Worm (Caenorhabditis elegans): ENCODE data around the gene C53D6.6.

Gene C53D6.6

ce11 chrIV:9010257-9010656, 22.2 kb downstream of the C53D6.6 start, which contains the start of gene C53D6.11:
Gene C53D6.11, plus strand, starts transcription at chrIV:9010584.
- TF ChIP-seq mab-5 (tag; optimal IDR thresholded peaks at IDR 0.05): no peak
- TF ChIP-seq sma-3 (GFP tag; optimal IDR thresholded peaks at IDR 0.05): no peak
- TF ChIP-seq F13H6.1 (tag; optimal IDR thresholded peaks at IDR 0.05): no peak
- TF ChIP-seq crh-2 (tag; optimal IDR thresholded peaks at IDR 0.05): peak; percentile 59
- TF ChIP-seq nhr-11 (tag; optimal IDR thresholded peaks at IDR 0.05): no peak
- no peak for TF ChIP-seq snpc-4 (tag; optimal IDR thresholded peaks at IDR 0.05)
- TF ChIP-seq mdl-1 (tag; optimal IDR thresholded peaks at IDR 0.05): no peak
- TF ChIP-seq nhr-6 (tag; optimal IDR thresholded peaks at IDR 0.05): no peak
- no peak for TF ChIP-seq elt-3 (tag; optimal IDR thresholded peaks at IDR 0.05)
- TF ChIP-seq R02D3.7 (tag; optimal IDR thresholded peaks at IDR 0.05): no peak
- TF ChIP-seq nhr-25 (tag; optimal IDR thresholded peaks at IDR 0.05): no peak
- TF ChIP-seq nhr-129 (tag; optimal IDR thresholded peaks at IDR 0.05): no peak
- no peak for TF ChIP-seq Y55F3AM.14 (GFP tag; optimal IDR thresholded peaks at IDR 0.05)
- TF ChIP-seq fos-1 (tag; optimal IDR thresholded peaks at IDR 0.05): peak; percentile 71
- TF ChIP-seq nhr-12 (tag; optimal IDR thresholded peaks at IDR 0.05): no peak

ce11 chrIV:9007947-9008346, 24.5 kb downstream of the C53D6.6 start:
- no peak for TF ChIP-seq ztf-4 (tag; optimal IDR thresholded peaks at IDR 0.05)
- TF ChIP-seq lin-39 (tag; optimal IDR thresholded peaks at IDR 0.05): no peak
- peak; percentile 8 for TF ChIP-seq F13H6.1 (tag; optimal IDR thresholded peaks at IDR 0.05)
- no peak for TF ChIP-seq ztf-11 (tag; optimal IDR thresholded peaks at IDR 0.05)
- TF ChIP-seq nhr-23 (tag; optimal IDR thresholded peaks at IDR 0.05): no peak
- TF ChIP-seq sma-9 (GFP tag; optimal IDR thresholded peaks at IDR 0.05): peak; percentile 14
- TF ChIP-seq sma-9 (tag; optimal IDR thresholded peaks at IDR 0.05): no peak
- TF ChIP-seq unc-62 (GFP tag; optimal IDR thresholded peaks at IDR 0.05): no peak
- TF ChIP-seq ZK546.5 (tag; optimal IDR thresholded peaks at IDR 0.05): no peak
- TF ChIP-seq blmp-1 (tag; optimal IDR thresholded peaks at IDR 0.05; ENCODE audit: insufficient read depth): no peak
- TF ChIP-seq ztf-1 (GFP tag; conservative IDR thresholded peaks at IDR 0.05): no peak
- TF ChIP-seq sma-3 (GFP tag; optimal IDR thresholded peaks at IDR 0.05): no peak
- TF ChIP-seq mbf-1 (tag; optimal IDR thresholded peaks at IDR 0.05): no peak
- no peak for TF ChIP-seq snpc-4 (tag; optimal IDR thresholded peaks at IDR 0.05)
- no peak for TF ChIP-seq skn-1 (tag; optimal IDR thresholded peaks at IDR 0.05)
- no peak for TF ChIP-seq unc-55 (GFP tag; optimal IDR thresholded peaks at IDR 0.05)

DNA sequence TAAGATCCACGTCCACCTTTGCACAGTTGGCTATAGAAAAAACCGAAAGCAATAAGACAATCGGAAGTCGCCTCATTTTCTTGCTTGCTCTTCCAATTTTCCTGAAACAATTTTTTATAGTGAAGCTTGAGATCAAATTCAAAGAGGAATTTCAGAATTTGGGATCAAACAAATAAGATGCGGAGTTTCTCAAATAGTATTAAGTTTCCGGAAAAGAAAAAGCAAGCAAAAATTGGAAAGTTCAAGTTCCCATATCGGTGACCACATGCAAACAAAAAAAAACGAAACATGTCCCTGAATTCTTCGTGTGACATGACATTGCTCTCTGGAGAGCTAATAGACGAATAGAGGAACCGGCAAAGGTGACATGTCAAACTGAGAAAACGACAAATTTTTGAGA, 27.2 kb downstream of the C53D6.6 start, which contains the start of gene unc-129:
TSS of gene unc-129 (minus strand) at position 101 of the 400 bp plus-strand sequence.
- TF ChIP-seq nhr-237 (tag; optimal IDR thresholded peaks at IDR 0.05) (no peak), mab-5 (tag; optimal IDR thresholded peaks at IDR 0.05) (no peak), zag-1 (tag; optimal IDR thresholded peaks at IDR 0.05) (no peak)

ce11 chrIV:9002636-9003035, 29.8 kb downstream of the C53D6.6 start, which contains the start of gene C53D6.8:
Gene C53D6.8, minus strand, starts transcription at chrIV:9002736.
- TF ChIP-seq mdl-1 (tag; optimal IDR thresholded peaks at IDR 0.05) (no peak), sma-3 (GFP tag; optimal IDR thresholded peaks at IDR 0.05) (no peak), unc-62 (GFP tag; optimal IDR thresholded peaks at IDR 0.05) (no peak), lin-39 (tag; optimal IDR thresholded peaks at IDR 0.05) (no peak), nhr-6 (tag; optimal IDR thresholded peaks at IDR 0.05) (no peak), gmeb-1 (tag; optimal IDR thresholded peaks at IDR 0.05) (no peak), C34F6.9 (tag; optimal IDR thresholded peaks at IDR 0.05) (no peak), crh-2 (tag; optimal IDR thresholded peaks at IDR 0.05) (no peak), Y55F3AM.14 (GFP tag; optimal IDR thresholded peaks at IDR 0.05) (no peak), lsy-2 (tag; optimal IDR thresholded peaks at IDR 0.05) (no peak), peb-1 (tag; optimal IDR thresholded peaks at IDR 0.05) (no peak), ceh-16 (tag; optimal IDR thresholded peaks at IDR 0.05) (no peak), dmd-4 (tag; optimal IDR thresholded peaks at IDR 0.05) (no peak), snpc-4 (tag; optimal IDR thresholded peaks at IDR 0.05) (no peak), mab-5 (tag; optimal IDR thresholded peaks at IDR 0.05) (no peak), elt-3 (tag; optimal IDR thresholded peaks at IDR 0.05) (no peak), lin-13 (GFP tag; optimal IDR thresholded peaks at IDR 0.05) (no peak)
